Fruit fly (Drosophila melanogaster) whole organism, wandering third instar larva: Measurements from ENCODE around the gene CG13075.

Experiments used
- CG32264 ChIP-seq: fragments of 200-800 bp; sonication (Bioruptor generic); optimal IDR thresholded peaks from 2 replicates; lab custom pipeline; 2016; ENCODE audit warnings: missing biosample characterization, missing genetic modification characterization
- Mio ChIP-seq: sonication (Bioruptor generic); optimal IDR thresholded peaks from 2 replicates; lab custom pipeline; 2016; ENCODE audit warnings: missing biosample characterization, missing genetic modification characterization
- Myc ChIP-seq: fragments of >200 bp; optimal IDR thresholded peaks from 2 replicates; lab custom pipeline; 2017
- OdsH ChIP-seq: fragments of 200-800 bp; sonication (Bioruptor generic); optimal IDR thresholded peaks from 2 replicates; lab custom pipeline; 2016; ENCODE audit warnings: missing biosample characterization, mild to moderate bottlenecking, missing genetic modification characterization
- Rel ChIP-seq, 2 experiments: fragments of 200-800 bp; sonication (Bioruptor generic) in 1 of 2; optimal IDR thresholded peaks; 2 replicates in 1 of 2; 3 replicates in 1 of 2; lab custom pipeline; 2016 to 2019; ENCODE audit warnings: mild to moderate bottlenecking in 2 of 2, missing biosample characterization in 2 of 2, missing genetic modification characterization in 2 of 2, moderate library complexity in 1 of 2
- Vsx2 ChIP-seq: fragments of 200-300, 225-300 bp; sonication (Bioruptor generic); optimal IDR thresholded peaks from 2 replicates; lab custom pipeline; 2018; ENCODE audit warnings: missing biosample characterization, missing genetic modification characterization; ENCODE audit not compliant: partially characterized antibody
- h ChIP-seq: fragments of 200-800 bp; sonication (Bioruptor generic); optimal IDR thresholded peaks from 3 replicates; lab custom pipeline; 2016; ENCODE audit warnings: missing biosample characterization, mild to moderate bottlenecking, missing genetic modification characterization
- jim ChIP-seq: fragments of 175-275, 200-325 bp; sonication (Bioruptor generic); optimal IDR thresholded peaks from 2 replicates; lab custom pipeline; 2016; ENCODE audit warnings: missing biosample characterization, mild to moderate bottlenecking, missing genetic modification characterization
- psq ChIP-seq: fragments of 200-800 bp; sonication (Bioruptor generic); optimal IDR thresholded peaks from 3 replicates; lab custom pipeline; 2017; ENCODE audit warnings: missing biosample characterization, mild to moderate bottlenecking, missing genetic modification characterization, moderate library complexity
- rgr ChIP-seq: fragments of 200-800 bp; sonication (Bioruptor generic); optimal IDR thresholded peaks from 3 replicates; lab custom pipeline; 2016; ENCODE audit warnings: missing biosample characterization, mild to moderate bottlenecking, missing genetic modification characterization
- sv ChIP-seq: fragments of 200-800 bp; sonication (Bioruptor generic); optimal IDR thresholded peaks from 3 replicates; lab custom pipeline; 2016; ENCODE audit warnings: missing biosample characterization, missing genetic modification characterization
- usp ChIP-seq: fragments of >200 bp; optimal IDR thresholded peaks from 2 replicates; lab custom pipeline; 2017; ENCODE audit warnings: missing biosample characterization, missing genetic modification characterization

DNA sequence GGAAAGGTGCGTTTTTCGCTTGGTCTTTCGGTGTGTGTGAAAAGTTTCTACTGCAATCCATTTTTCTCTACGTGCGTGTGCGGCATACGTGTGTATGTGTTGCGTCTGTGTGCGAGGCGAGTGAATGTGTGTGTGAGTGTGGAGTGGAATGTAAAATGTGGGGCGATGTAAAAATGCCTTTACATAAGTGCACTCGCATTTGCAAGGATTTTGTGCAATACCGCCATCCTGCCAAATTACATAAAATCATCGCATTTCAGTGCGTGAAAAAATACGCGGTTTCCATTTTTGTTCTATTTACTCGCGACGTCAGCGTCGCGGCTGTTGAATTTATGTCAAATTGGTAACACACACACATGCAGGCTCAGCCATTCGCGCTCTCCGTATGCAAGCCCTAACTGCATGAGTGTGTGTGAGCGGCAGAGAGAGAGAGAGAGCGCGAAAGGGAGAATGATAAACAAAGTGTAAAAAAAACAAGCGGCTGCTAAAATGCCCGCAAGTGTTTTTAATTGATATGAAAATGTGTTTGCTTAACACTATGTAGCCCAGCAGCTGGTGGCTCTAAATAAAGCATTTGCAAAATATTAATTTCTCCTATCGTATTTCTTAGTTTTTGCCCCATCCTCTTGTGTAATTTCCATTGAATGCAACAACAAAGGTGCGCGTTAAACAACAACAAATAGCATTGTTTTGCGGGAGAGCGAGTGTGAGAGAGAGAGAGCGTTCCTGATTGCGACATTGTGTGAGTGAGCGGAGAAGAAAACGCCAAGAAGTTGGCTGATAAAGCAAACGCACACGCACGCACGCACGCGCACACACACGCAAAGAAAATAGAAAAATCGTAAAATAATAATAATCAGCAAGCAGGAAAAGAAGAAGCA is 31.4 kb upstream of the CG13075 start:
- TF ChIP-seq CG32264 (GFP tag; lab: Kevin White, UChicago): no peak
- no peak for TF ChIP-seq Mio (GFP tag; lab: Kevin White, UChicago)
- no peak for TF ChIP-seq jim (GFP tag; lab: Kevin White, UChicago)
- TF ChIP-seq psq (GFP tag; lab: Kevin White, UChicago): peak; percentile 15
- no peak for TF ChIP-seq usp (GFP tag; lab: Kevin White, UChicago)
- no peak for TF ChIP-seq Myc (lab: Kevin White, UChicago)
- TF ChIP-seq OdsH (GFP tag; lab: Kevin White, UChicago): no peak
- TF ChIP-seq Rel (GFP tag; optimal IDR thresholded peaks at IDR 0.05; lab: Kevin White, UChicago): peak; percentile 14
- TF ChIP-seq Rel (tag; optimal IDR thresholded peaks at IDR 0.05; lab: Kevin White, UChicago): peak; percentile 18
- peak; percentile 13 for TF ChIP-seq rgr (GFP tag; lab: Kevin White, UChicago)
- no peak for TF ChIP-seq sv
- TF ChIP-seq h (GFP tag; lab: Kevin White, UChicago): peak; percentile 41
- no peak for TF ChIP-seq Vsx2 (GFP tag; lab: Kevin White, UChicago)
